Worm (Caenorhabditis elegans): ENCODE measurements around the gene B0507.4.

DNA sequence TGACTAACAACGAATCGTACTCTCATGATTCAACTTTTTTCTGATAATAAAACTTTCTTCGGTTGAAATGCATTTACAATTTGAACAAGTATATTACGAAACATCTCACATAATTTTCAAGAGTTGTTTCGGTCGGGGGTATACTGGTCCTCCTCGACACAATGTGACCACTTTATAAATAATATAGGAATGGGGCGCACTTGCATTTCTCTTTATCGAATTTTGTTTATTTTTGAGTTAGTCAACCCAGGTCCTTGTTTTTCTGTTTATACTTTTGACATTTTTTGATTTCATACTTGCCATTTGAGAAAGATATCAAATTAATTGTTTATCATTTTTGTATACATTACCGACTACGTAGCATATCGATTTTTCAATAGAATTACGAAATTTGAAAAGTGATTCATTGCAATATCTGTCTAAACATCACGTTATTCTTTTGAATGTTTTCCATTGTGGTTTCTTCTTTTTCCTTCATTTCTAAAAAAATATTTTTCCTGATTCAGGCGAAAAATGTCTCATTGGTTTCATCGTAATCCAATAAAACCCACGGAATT lies 19.1 kb downstream of the B0507.4 start, which contains the start of gene B0507.2:
- no peak for TF ChIP-seq ama-1 (optimal IDR thresholded peaks at IDR 0.05)
- TF ChIP-seq nhr-11 (tag; optimal IDR thresholded peaks at IDR 0.05), result no peak
- TF ChIP-seq hlh-15 (tag; optimal IDR thresholded peaks at IDR 0.05), result no peak
- no peak for TF ChIP-seq dve-1 (tag; optimal IDR thresholded peaks at IDR 0.05)
- TF ChIP-seq pax-1 (tag; optimal IDR thresholded peaks at IDR 0.05), result no peak
- no peak for TF ChIP-seq C08G9.2 (tag; optimal IDR thresholded peaks at IDR 0.05)
- TF ChIP-seq nhr-232 (tag; optimal IDR thresholded peaks at IDR 0.05), result no peak
- TF ChIP-seq fkh-6 (tag; optimal IDR thresholded peaks at IDR 0.05), result no peak
- no peak for TF ChIP-seq ttx-3 (tag; optimal IDR thresholded peaks at IDR 0.05)

All from whole organism, late embryonic.